Fruit fly (Drosophila melanogaster) S2 (cell line): ENCODE data around the gene Mtr3.

Source experiments
- CG8478 ChIP-seq: fragments of >200 bp; optimal IDR thresholded peaks from 2 replicates; lab custom pipeline; 2018
- CTCF ChIP-seq, 2 experiments: fragments of >200 bp; optimal IDR thresholded peaks; 2 replicates each; lab custom pipeline; 2018

DNA sequence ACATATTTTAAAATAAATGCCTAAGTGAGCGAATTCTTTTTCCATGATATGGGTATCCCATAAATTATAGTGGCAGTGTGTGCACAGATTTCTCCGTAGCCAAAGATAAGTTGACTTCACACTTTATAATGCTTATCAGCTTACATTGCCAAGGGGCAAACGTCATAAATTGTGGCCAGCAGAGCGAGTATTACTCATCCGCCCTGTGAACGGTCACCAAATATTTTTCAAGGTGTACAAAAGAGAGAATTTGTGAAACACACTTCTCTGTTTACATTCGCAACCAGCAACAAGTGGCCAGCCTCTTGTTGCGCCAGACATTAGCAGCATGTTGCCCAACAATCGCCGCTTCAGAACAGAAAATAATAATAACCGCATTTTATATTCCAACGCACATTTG, 19.4 kb upstream of the Mtr3 start:
- TF ChIP-seq CTCF (optimal IDR thresholded peaks at IDR 0.05; lab: Kevin White, UChicago) (no peak), CG8478 (no peak)
